Fruit fly (Drosophila melanogaster): ENCODE results near the gene CG14710.

DNA sequence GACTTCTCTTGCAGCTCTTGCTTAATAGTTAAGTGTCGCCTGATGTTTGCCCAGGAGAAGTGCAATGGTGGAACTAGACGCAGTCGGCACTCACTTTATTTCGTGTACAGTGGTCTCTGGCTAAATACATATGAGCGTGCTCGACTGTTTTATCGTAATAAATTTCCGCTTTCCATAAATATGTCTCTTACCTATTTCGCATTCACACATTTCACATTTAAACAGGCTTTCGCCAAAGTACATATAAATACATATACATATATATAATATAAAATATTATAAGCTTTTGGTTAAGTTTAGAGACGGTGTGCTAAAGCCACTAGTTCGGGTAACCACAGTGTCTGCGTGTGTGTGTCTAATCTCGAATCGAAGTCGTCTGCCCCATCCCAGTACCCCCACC is 13.2 kb upstream of the CG14710 start:
- no peak for TF ChIP-seq Hr38 (GFP tag; optimal IDR thresholded peaks at IDR 0.05)
- TF ChIP-seq CG3032 (tag; optimal IDR thresholded peaks at IDR 0.05), result no peak
- no peak for TF ChIP-seq pdm3 (GFP tag; optimal IDR thresholded peaks at IDR 0.05)
- no peak for TF ChIP-seq Hr39 (GFP tag; optimal IDR thresholded peaks at IDR 0.05)
- no peak for TF ChIP-seq Blimp-1 (GFP tag; optimal IDR thresholded peaks at IDR 0.05)
- no peak for TF ChIP-seq Sox15 (GFP tag; optimal IDR thresholded peaks at IDR 0.05)
- TF ChIP-seq CG6808 (GFP tag; optimal IDR thresholded peaks at IDR 0.05), result no peak
- no peak for TF ChIP-seq Ets96B (tag; optimal IDR thresholded peaks at IDR 0.05)
- TF ChIP-seq CG16779 (tag; optimal IDR thresholded peaks at IDR 0.05), result no peak
- no peak for TF ChIP-seq OdsH (GFP tag; optimal IDR thresholded peaks at IDR 0.05)
- no peak; the same call in 1 of the 2 replicates for TF ChIP-seq Gug (GFP tag; IDR thresholded peaks at IDR 0.05)
- no peak for TF ChIP-seq fkh (GFP tag; optimal IDR thresholded peaks at IDR 0.05)

All from whole organism, prepupa.